Worm (Caenorhabditis elegans) whole organism, mixed stage, embryonic: ENCODE measurements around the gene srbc-31.

Source experiments
- blmp-1 ChIP-seq: fragments of 150-350 bp; optimal IDR thresholded peaks from 2 replicates; lab custom pipeline; 2014; ENCODE audit warnings: missing biosample characterization, missing genetic modification characterization
- ceh-39 ChIP-seq: fragments of 150-350 bp; optimal IDR thresholded peaks from 2 replicates; lab custom pipeline; 2014; ENCODE audit warnings: missing biosample characterization, missing genetic modification characterization
- ceh-43 ChIP-seq: fragments of 200-800 bp; sonication (Bioruptor generic); optimal IDR thresholded peaks from 2 replicates; lab custom pipeline; 2018; ENCODE audit warnings: mild to moderate bottlenecking, missing genetic modification characterization, moderate library complexity, missing compliant biosample characterization
- ces-1 ChIP-seq: fragments of 150-350 bp; optimal IDR thresholded peaks from 2 replicates; lab custom pipeline; 2014; ENCODE audit warnings: missing biosample characterization, missing genetic modification reagents, missing genetic modification characterization
- cnd-1 ChIP-seq: fragments of 200-800 bp; sonication (Bioruptor generic); optimal IDR thresholded peaks from 2 replicates; lab custom pipeline; 2018; ENCODE audit warnings: mild to moderate bottlenecking, missing genetic modification characterization, missing compliant biosample characterization
- drap-1 ChIP-seq: fragments of 200-800 bp; sonication (Bioruptor generic); optimal IDR thresholded peaks from 3 replicates; lab custom pipeline; 2018; ENCODE audit warnings: mild to moderate bottlenecking, missing genetic modification characterization, missing compliant biosample characterization
- elt-3 ChIP-seq: fragments of 150-350 bp; optimal IDR thresholded peaks from 2 replicates; lab custom pipeline; 2014; ENCODE audit warnings: missing biosample characterization, missing genetic modification characterization
- ham-2 ChIP-seq: fragments of 200-800 bp; sonication (Bioruptor generic); optimal IDR thresholded peaks from 2 replicates; lab custom pipeline; 2018; ENCODE audit warnings: mild to moderate bottlenecking, missing genetic modification characterization, missing compliant biosample characterization
- lin-13 ChIP-seq: fragments of 150-350 bp; optimal IDR thresholded peaks from 2 replicates; lab custom pipeline; 2014; ENCODE audit warnings: missing biosample characterization, missing genetic modification characterization
- lin-32 ChIP-seq: fragments of 200-800 bp; sonication (Bioruptor generic); optimal IDR thresholded peaks from 2 replicates; lab custom pipeline; 2018; ENCODE audit warnings: mild to moderate bottlenecking, missing genetic modification characterization, missing compliant biosample characterization
- lsy-2 ChIP-seq: fragments of 150-350 bp; optimal IDR thresholded peaks from 2 replicates; lab custom pipeline; 2014; ENCODE audit warnings: missing biosample characterization, missing genetic modification characterization
- mab-5 ChIP-seq: fragments of 150-350 bp; optimal IDR thresholded peaks from 2 replicates; lab custom pipeline; 2014; ENCODE audit warnings: missing biosample characterization, missing genetic modification characterization
- nhr-2 ChIP-seq: fragments of 150-350 bp; optimal IDR thresholded peaks from 2 replicates; lab custom pipeline; 2014; ENCODE audit warnings: missing biosample characterization, missing genetic modification characterization
- nhr-237 ChIP-seq: fragments of 150-350 bp; optimal IDR thresholded peaks from 2 replicates; lab custom pipeline; 2014; ENCODE audit warnings: missing biosample characterization, missing genetic modification characterization
- nhr-76 ChIP-seq: sonication (generic microtip); optimal IDR thresholded peaks from 2 replicates; lab custom pipeline; 2017; ENCODE audit warnings: missing biosample characterization, missing genetic modification characterization
- pha-4 ChIP-seq: fragments of 150-350 bp; optimal IDR thresholded peaks from 2 replicates; lab custom pipeline; 2018; ENCODE audit warnings: missing biosample characterization, missing genetic modification reagents, missing genetic modification characterization
- sem-2 ChIP-seq: fragments of 200-800 bp; sonication (Bioruptor generic); optimal IDR thresholded peaks from 2 replicates; lab custom pipeline; 2018; ENCODE audit warnings: mild to moderate bottlenecking, missing genetic modification characterization, missing compliant biosample characterization
- snpc-4 ChIP-seq: fragments of 150-350 bp; optimal IDR thresholded peaks from 2 replicates; lab custom pipeline; 2014; ENCODE audit warnings: missing biosample characterization, missing genetic modification characterization
- tbx-8 ChIP-seq: fragments of 200-800 bp; sonication (Bioruptor generic); optimal IDR thresholded peaks from 2 replicates; lab custom pipeline; 2018; ENCODE audit warnings: mild to moderate bottlenecking, missing genetic modification characterization, moderate library complexity, missing compliant biosample characterization
- unc-120 ChIP-seq: sonication (generic microtip); optimal IDR thresholded peaks from 2 replicates; lab custom pipeline; 2017; ENCODE audit warnings: missing genetic modification characterization, missing compliant biosample characterization; ENCODE audit not compliant: poor library complexity, severe bottlenecking
- zip-8 ChIP-seq: fragments of 150-350 bp; optimal IDR thresholded peaks from 2 replicates; lab custom pipeline; 2014; ENCODE audit warnings: missing biosample characterization, missing genetic modification characterization

The srbc-31 gene

DNA sequence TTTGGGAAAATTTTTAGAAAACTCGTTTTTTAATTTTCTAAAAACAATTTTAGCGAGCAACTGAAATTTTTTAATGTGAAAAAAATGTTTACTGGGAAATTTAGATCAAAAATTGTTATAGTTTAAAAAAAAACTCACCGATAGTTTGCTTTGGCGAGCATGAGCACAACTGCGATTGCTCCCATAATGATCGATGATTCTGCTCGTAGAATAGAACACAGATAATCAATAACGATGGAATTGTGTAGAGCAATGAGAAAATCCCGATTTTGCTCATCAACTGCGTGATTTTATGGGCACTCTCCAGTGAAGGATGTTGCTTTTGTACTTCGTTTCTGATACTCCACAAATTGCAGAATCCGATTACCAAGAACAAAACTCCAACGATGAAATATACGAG, 34.8 kb downstream of the srbc-31 start:
- no peak for TF ChIP-seq zip-8 (tag; lab: Kevin White, UChicago)
- TF ChIP-seq nhr-237 (tag; lab: Kevin White, UChicago): no peak
- TF ChIP-seq lsy-2 (tag; lab: Kevin White, UChicago): no peak
- TF ChIP-seq cnd-1: no peak
- no peak for TF ChIP-seq unc-120 (tag; lab: Kevin White, UChicago)
- no peak for TF ChIP-seq tbx-8
- no peak for TF ChIP-seq ham-2 (GFP tag; lab: Kevin White, UChicago)
- TF ChIP-seq blmp-1 (tag; lab: Kevin White, UChicago): no peak
- no peak for TF ChIP-seq ceh-43 (GFP tag; lab: Kevin White, UChicago)
- no peak for TF ChIP-seq nhr-76 (tag; lab: Kevin White, UChicago)
- TF ChIP-seq drap-1 (GFP tag; lab: Kevin White, UChicago): no peak
- TF ChIP-seq pha-4: no peak

DNA sequence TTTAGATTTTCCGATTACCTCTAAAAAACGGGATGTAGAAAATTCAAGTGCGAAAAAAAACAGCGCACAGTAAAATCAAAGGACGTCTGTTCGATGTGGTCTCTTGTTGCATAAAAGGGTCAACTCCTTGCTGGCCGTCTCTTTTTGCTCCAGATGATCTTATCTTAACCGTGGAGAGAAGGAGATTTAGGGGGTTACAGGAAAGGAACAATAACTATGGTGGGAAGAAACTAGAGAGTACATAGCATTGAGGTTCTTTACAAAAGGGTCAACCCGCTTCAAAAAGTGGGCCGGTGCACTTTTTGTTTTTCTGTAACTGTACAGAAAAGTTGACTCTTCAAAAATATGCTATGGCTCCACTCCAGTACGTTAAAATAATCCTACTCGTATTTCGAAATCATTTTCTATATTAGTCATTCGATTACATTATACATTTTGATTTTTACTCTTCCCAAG, 45.8 kb downstream of the srbc-31 start, which contains the start of the genes T20D4.19 and srj-9:
TSS of gene T20D4.19 (minus strand) at position 101 of the 456 bp plus-strand sequence.
TSS of gene srj-9 (plus strand) at position 406 of the 456 bp plus-strand sequence.
- TF ChIP-seq ceh-39 (tag; lab: Kevin White, UChicago): no peak
- peak; percentile 31 for TF ChIP-seq nhr-2 (tag; lab: Kevin White, UChicago)

DNA sequence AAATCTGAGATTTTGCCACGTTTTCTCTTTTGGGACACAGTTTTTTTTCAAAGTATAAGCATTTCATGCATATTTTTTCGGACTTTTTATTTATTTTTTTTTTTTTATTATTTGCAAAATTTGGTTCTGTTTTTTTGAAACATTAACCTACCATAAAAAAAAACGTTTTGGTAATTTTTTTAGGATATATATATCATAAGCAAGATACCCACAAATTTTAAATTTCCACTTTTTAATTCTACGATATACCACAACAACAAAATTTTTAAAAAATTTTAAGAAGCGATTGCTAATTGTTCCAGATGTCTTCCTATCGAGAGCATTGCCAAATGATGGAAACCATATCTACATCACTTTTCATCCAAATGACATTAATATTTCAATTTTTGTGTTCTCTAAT, 48.7 kb downstream of the srbc-31 start, which contains the start of gene srab-20:
TSS of gene srab-20 (plus strand) at position 301 of the 400 bp plus-strand sequence.
- no peak for TF ChIP-seq lsy-2 (tag; lab: Kevin White, UChicago)
- no peak for TF ChIP-seq elt-3 (tag; lab: Kevin White, UChicago)
- TF ChIP-seq zip-8 (tag; lab: Kevin White, UChicago): no peak
- no peak for TF ChIP-seq mab-5 (tag; lab: Kevin White, UChicago)
- no peak for TF ChIP-seq lin-32 (GFP tag; lab: Kevin White, UChicago)
- TF ChIP-seq tbx-8: no peak
- TF ChIP-seq sem-2: no peak
- no peak for TF ChIP-seq ces-1 (GFP tag; lab: Kevin White, UChicago)
- TF ChIP-seq snpc-4: no peak
- no peak for TF ChIP-seq lin-13 (tag; lab: Kevin White, UChicago)
- TF ChIP-seq drap-1 (GFP tag; lab: Kevin White, UChicago): no peak
